Worm (Caenorhabditis elegans): ENCODE measurements around the gene lec-7.

DNA sequence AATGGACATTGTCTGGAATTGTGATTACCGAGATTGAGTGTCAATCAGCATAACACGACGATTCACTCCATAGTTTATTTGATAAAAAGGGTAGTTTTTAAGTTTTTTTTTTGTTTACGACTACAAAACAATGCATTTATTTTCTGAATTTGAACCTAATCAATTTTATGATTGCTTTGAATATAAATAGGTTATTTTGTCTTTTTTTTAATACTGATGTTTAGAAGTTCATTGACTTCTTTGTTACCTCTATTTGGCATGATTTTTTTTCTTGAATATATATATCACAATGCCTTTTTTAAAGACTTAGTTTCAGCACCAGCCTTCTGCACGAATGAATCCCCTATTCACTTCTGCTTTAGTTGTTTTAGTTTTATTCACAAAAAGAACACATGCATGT lies 17.7 kb downstream of the lec-7 start, which contains the start of gene R07B1.13:
- TF ChIP-seq elt-3 (tag; optimal IDR thresholded peaks at IDR 0.05), result no peak
- TF ChIP-seq pha-4 (tag; optimal IDR thresholded peaks at IDR 0.05), result no peak
- TF ChIP-seq unc-62 (GFP tag; optimal IDR thresholded peaks at IDR 0.05), result no peak
- TF ChIP-seq mab-5 (tag; optimal IDR thresholded peaks at IDR 0.05), result no peak
- no peak for TF ChIP-seq nhr-76 (tag; optimal IDR thresholded peaks at IDR 0.05)
- TF ChIP-seq tbx-8 (GFP tag; optimal IDR thresholded peaks at IDR 0.05), result no peak
- TF ChIP-seq ceh-39 (tag; optimal IDR thresholded peaks at IDR 0.05), result no peak
- TF ChIP-seq lin-13 (tag; optimal IDR thresholded peaks at IDR 0.05), result no peak
- TF ChIP-seq hlh-1 (tag; optimal IDR thresholded peaks at IDR 0.05), result no peak
- TF ChIP-seq ceh-83 (GFP tag; optimal IDR thresholded peaks at IDR 0.05), result no peak
- no peak for TF ChIP-seq mls-2 (tag; optimal IDR thresholded peaks at IDR 0.05)
- TF ChIP-seq unc-39 (tag; optimal IDR thresholded peaks at IDR 0.05), result no peak
- no peak for TF ChIP-seq nhr-28 (tag; optimal IDR thresholded peaks at IDR 0.05)
- TF ChIP-seq sptf-1 (tag; optimal IDR thresholded peaks at IDR 0.05), result no peak

Measured in whole organism, mixed stage, embryonic.